Fruit fly (Drosophila melanogaster) whole organism, adult: ENCODE measurements around the gene CG3726.

Source experiments
- CG11617 ChIP-seq: fragments of 200-800 bp; sonication (Bioruptor generic); optimal IDR thresholded peaks from 2 replicates; lab custom pipeline; 2017; ENCODE audit warnings: mild to moderate bottlenecking, missing biosample characterization, missing genetic modification reagents, missing genetic modification characterization
- CG12768 ChIP-seq: fragments of 200-800 bp; sonication (Bioruptor generic); optimal IDR thresholded peaks from 2 replicates; lab custom pipeline; 2017; ENCODE audit warnings: missing biosample characterization, missing genetic modification characterization, mild to moderate bottlenecking, moderate library complexity, missing genetic modification reagents
- CG33017 ChIP-seq: fragments of 200-800 bp; sonication (Bioruptor generic); optimal IDR thresholded peaks from 2 replicates; lab custom pipeline; 2018; ENCODE audit warnings: missing biosample characterization, mild to moderate bottlenecking, missing genetic modification characterization, moderate library complexity
- CG5204 ChIP-seq: fragments of 200-800 bp; sonication (Bioruptor generic); optimal IDR thresholded peaks from 2 replicates; lab custom pipeline; 2016; ENCODE audit warnings: missing biosample characterization, missing genetic modification characterization
- Crg-1 ChIP-seq: fragments of 200-800 bp; sonication (Bioruptor generic); optimal IDR thresholded peaks from 2 replicates; lab custom pipeline; 2016; ENCODE audit warnings: missing biosample characterization, missing genetic modification characterization
- Mnt ChIP-seq: fragments of 200-800 bp; sonication (Bioruptor generic); optimal IDR thresholded peaks from 2 replicates; lab custom pipeline; 2016; ENCODE audit warnings: missing biosample characterization, mild to moderate bottlenecking, missing genetic modification characterization
- cnc ChIP-seq, 2 experiments: fragments of >200 bp; optimal IDR thresholded peaks; 2 replicates each; lab custom pipeline; 2017
- ovo ChIP-seq: fragments of 200-800 bp; sonication (Bioruptor generic); optimal IDR thresholded peaks from 2 replicates; lab custom pipeline; 2016; ENCODE audit warnings: missing biosample characterization, missing genetic modification characterization
- tj ChIP-seq: fragments of 200-800 bp; sonication (Bioruptor generic); optimal IDR thresholded peaks from 3 replicates; lab custom pipeline; 2017; ENCODE audit warnings: missing biosample characterization, mild to moderate bottlenecking, missing genetic modification characterization, moderate library complexity

DNA sequence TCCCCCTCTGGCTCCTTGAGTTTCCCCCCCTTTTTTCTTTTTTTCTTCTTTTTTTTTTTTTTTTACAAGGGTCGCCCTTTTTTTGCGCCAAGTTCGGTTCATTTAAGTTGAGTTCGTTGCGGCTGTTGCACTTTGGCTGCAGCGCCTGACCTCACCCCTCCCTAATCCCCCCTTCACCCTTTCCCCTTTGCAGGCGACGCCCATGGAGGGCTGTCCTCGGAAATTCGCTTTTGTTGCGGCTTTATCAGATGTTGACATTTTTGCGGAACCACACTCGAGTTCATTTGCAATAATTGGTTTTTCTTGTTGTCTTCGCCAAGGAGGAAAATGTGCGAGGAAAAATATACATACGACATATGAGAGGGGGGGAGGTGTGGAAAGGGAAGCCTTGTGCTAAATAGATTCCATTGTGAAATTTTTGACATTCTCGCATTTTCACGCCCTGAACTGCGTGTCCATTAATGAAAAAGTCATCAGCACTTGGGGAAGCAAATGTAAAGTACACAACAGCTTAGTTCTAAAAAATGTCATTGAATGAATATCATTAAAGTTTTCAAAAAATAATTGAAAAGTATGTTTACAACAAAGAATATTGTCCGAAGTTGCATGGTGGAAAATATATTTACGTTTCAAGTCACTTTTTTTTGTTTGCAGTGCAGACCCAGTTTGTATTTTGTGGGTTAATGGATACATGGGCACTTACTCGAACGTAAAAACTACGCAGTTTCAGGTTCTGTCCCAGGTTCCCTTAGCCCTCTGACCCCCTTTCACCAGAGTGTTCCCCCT, 57.7 kb downstream of the CG3726 start:
- no peak for TF ChIP-seq cnc (optimal IDR thresholded peaks at IDR 0.05; lab: Kevin White, UChicago)
- TF ChIP-seq Mnt, result no peak
- no peak for TF ChIP-seq Crg-1 (GFP tag; lab: Kevin White, UChicago)
- no peak for TF ChIP-seq CG33017 (tag; lab: Kevin White, UChicago)
- TF ChIP-seq ovo, result no peak
- no peak for TF ChIP-seq CG12768 (GFP tag; lab: Kevin White, UChicago)
- no peak for TF ChIP-seq CG5204 (GFP tag; lab: Kevin White, UChicago)
- TF ChIP-seq tj (GFP tag; lab: Kevin White, UChicago), result no peak
- no peak for TF ChIP-seq CG11617 (GFP tag; lab: Kevin White, UChicago)
